Worm (Caenorhabditis elegans): Measurements from ENCODE around the gene T06A10.106.
"Not testable (repeated sequence)": the region's sequence is repeated elsewhere in the genome, so short reads cannot be mapped to it uniquely, and the experiment has no call there.

The T06A10.106 gene

DNA sequence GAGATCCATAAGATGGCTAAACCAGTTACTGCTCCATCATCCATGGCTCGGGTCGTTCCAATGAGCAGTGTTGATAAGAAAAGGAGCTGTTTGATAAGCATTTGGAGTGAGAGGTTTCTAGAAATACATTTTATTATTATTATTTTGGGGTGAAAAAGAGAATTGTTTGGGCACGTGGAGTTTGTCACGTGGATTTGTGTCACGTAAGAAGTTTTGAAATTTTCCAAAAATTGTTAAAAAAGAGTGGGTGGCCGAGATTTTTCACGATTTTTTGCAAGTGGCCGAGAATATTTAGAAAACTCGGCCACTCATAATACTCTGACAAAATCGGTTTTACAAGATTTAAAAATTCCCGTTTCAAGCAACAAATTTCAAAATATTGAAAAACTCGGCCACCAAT is at the start of gene T06A10.106:
Gene T06A10.106 (minus strand): TSS at position 101 of the 400 bp plus-strand sequence.
- TF ChIP-seq scrt-1 (GFP tag; IDR thresholded peaks at IDR 0.05) = no peak
- no peak for TF ChIP-seq tbx-37 (GFP tag; conservative IDR thresholded peaks at IDR 0.05)
- TF ChIP-seq aly-1 (tag; optimal IDR thresholded peaks at IDR 0.05) = no peak
- TF ChIP-seq hmg-4 (GFP tag; optimal IDR thresholded peaks at IDR 0.05) = no peak
- no peak for TF ChIP-seq hmbx-1 (tag; optimal IDR thresholded peaks at IDR 0.05)
- TF ChIP-seq pes-1 (GFP tag; IDR thresholded peaks at IDR 0.05) = no peak
- TF ChIP-seq ets-7 (tag; optimal IDR thresholded peaks at IDR 0.05) = no peak
- TF ChIP-seq B0310.2 (tag; optimal IDR thresholded peaks at IDR 0.05) = no peak
- TF ChIP-seq ceh-36 (tag; optimal IDR thresholded peaks at IDR 0.05) = no peak
- no peak for TF ChIP-seq ceh-13 (GFP tag; optimal IDR thresholded peaks at IDR 0.05)
- TF ChIP-seq sea-1 (GFP tag; conservative IDR thresholded peaks at IDR 0.05) = no peak
- no peak for TF ChIP-seq tra-4 (tag; optimal IDR thresholded peaks at IDR 0.05)
- TF ChIP-seq flt-1 (GFP tag; IDR thresholded peaks at IDR 0.05) = no peak
- no peak for TF ChIP-seq F13C5.2 (tag; optimal IDR thresholded peaks at IDR 0.05)

DNA sequence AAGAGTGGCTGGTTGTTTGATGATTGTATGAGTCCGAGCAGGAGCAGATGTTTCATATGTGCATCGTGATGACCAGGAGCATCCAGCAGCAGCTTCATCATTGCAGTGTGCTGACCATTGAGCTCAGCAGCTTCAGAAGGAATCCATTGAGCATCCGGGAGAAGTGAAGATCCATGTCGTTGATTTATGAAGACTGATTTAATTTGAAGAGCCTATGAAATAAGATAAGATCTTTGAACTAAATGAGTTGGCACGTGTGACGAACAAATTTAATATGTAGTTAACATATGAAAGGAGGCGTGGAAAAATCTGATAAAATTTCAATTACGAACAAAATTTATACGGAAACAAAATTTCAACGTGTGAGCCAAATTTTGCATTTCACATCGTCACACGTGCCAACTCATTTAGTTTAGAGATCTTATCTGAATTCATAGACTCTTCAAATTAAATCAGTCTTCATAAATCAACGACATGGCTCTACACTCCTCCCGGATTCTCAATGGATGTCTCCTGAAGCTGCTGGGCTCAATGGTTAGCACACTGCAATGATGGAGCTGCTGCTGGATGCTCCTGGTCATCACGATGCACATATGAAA is 49.1 kb upstream of the T06A10.106 start, which contains the start of the genes Y116A8C.469 and Y116A8C.468:
Gene Y116A8C.469 (minus strand): TSS at position 101 of the 599 bp plus-strand sequence.
Gene Y116A8C.468 (plus strand): TSS at position 549 of the 599 bp plus-strand sequence.
- no peak for TF ChIP-seq ets-7 (tag; optimal IDR thresholded peaks at IDR 0.05)
- TF ChIP-seq tra-4 (tag; optimal IDR thresholded peaks at IDR 0.05) = no peak
- TF ChIP-seq B0310.2 (tag; optimal IDR thresholded peaks at IDR 0.05) = no peak
- TF ChIP-seq hmg-4 (GFP tag; optimal IDR thresholded peaks at IDR 0.05) = no peak
- TF ChIP-seq aly-1 (tag; optimal IDR thresholded peaks at IDR 0.05) = no peak
- TF ChIP-seq ceh-13 (GFP tag; optimal IDR thresholded peaks at IDR 0.05) = no peak
- TF ChIP-seq sea-1 (GFP tag; conservative IDR thresholded peaks at IDR 0.05) = no peak
- no peak for TF ChIP-seq scrt-1 (GFP tag; IDR thresholded peaks at IDR 0.05)
- TF ChIP-seq tbx-11 (GFP tag; IDR thresholded peaks at IDR 0.05) = no peak
- no peak for TF ChIP-seq flt-1 (GFP tag; IDR thresholded peaks at IDR 0.05)
- TF ChIP-seq tbx-37 (GFP tag; conservative IDR thresholded peaks at IDR 0.05) = no peak
- TF ChIP-seq F13C5.2 (tag; optimal IDR thresholded peaks at IDR 0.05) = no peak
- no peak for TF ChIP-seq pes-1 (GFP tag; IDR thresholded peaks at IDR 0.05)
- TF ChIP-seq hmbx-1 (tag; optimal IDR thresholded peaks at IDR 0.05) = no peak
- TF ChIP-seq ceh-36 (tag; optimal IDR thresholded peaks at IDR 0.05) = no peak
- no peak for TF ChIP-seq ama-1 (optimal IDR thresholded peaks at IDR 0.05)
- TF ChIP-seq hnd-1 (tag; optimal IDR thresholded peaks at IDR 0.05) = no peak

DNA sequence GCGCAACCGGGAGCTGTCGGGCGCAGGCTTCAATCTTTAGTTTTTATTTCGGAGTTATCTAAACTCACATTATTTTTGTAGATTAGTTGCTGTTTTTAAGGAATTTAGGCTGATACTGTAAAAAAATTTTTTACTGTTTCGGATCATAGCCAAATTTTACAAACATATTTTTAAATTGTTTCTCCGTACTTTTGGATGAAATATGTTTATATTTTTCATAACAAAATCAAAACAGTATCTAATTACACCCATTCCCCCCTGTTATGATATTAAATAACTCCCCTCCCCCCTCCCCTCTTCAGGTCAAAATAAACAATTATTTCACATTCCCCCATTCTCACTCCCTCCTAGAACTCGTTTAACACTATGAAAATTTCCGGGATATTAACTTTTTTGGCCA is 47.0 kb upstream of the T06A10.106 start, which contains the start of gene Y116A8C.3:
Gene Y116A8C.3 (plus strand): TSS at position 301 of the 400 bp plus-strand sequence.
- TF ChIP-seq aly-1 (tag; optimal IDR thresholded peaks at IDR 0.05) (no peak), tbx-37 (GFP tag; conservative IDR thresholded peaks at IDR 0.05) (no peak), ama-1 (optimal IDR thresholded peaks at IDR 0.05) (no peak), scrt-1 (GFP tag; IDR thresholded peaks at IDR 0.05) (no peak), sea-1 (GFP tag; conservative IDR thresholded peaks at IDR 0.05) (no peak), hmbx-1 (tag; optimal IDR thresholded peaks at IDR 0.05) (no peak), hnd-1 (tag; optimal IDR thresholded peaks at IDR 0.05) (no peak), F13C5.2 (tag; optimal IDR thresholded peaks at IDR 0.05) (no peak), hmg-4 (GFP tag; optimal IDR thresholded peaks at IDR 0.05) (no peak), ceh-36 (tag; optimal IDR thresholded peaks at IDR 0.05) (no peak), tbx-11 (GFP tag; IDR thresholded peaks at IDR 0.05) (no peak), ets-7 (tag; optimal IDR thresholded peaks at IDR 0.05) (no peak), ceh-13 (GFP tag; optimal IDR thresholded peaks at IDR 0.05) (no peak), B0310.2 (tag; optimal IDR thresholded peaks at IDR 0.05) (no peak), flt-1 (GFP tag; IDR thresholded peaks at IDR 0.05) (no peak), pes-1 (GFP tag; IDR thresholded peaks at IDR 0.05) (no peak), tra-4 (tag; optimal IDR thresholded peaks at IDR 0.05) (no peak)

DNA sequence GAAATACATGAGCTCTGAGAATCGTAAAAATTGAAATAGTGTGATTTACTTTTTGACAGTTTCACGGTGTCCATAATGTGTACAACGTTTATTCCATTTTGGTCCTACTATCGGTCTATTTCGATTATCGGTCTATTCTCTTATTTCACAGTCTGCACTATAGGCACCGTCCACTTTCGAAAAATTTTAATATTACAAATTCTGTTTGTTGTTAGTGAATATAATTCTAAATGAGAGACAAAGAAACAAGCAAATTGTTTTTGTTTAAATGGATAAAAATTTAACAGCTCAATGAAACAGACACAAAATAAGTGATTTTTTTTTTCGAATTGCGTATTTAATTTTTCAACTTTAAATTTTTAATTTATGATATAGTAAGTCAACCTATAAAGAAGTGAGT is 29.4 kb upstream of the T06A10.106 start:
- no peak for TF ChIP-seq F13C5.2 (tag; optimal IDR thresholded peaks at IDR 0.05)
- no peak for TF ChIP-seq tbx-37 (GFP tag; conservative IDR thresholded peaks at IDR 0.05)
- TF ChIP-seq tra-4 (tag; optimal IDR thresholded peaks at IDR 0.05) = no peak
- TF ChIP-seq ama-1 (optimal IDR thresholded peaks at IDR 0.05) = no peak
- no peak for TF ChIP-seq flt-1 (GFP tag; IDR thresholded peaks at IDR 0.05)

DNA sequence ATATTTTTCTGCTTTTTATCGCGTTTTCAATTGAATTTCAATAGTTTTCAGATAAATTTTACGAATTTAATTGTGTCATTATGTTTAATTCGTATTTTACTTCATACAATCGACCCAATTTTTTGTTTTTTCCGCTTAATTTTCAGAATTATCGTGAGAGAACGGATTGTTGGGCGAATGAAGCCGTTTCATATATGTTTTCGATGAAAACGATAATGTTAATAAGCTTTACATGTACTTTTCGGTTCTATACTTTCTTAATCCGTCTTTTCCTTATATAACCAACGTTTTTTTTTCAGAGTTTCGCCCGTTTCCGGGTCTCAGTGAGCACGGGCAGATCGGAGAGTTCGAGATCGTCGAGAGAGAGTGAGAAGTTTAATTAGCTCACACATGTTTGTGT is 26.5 kb upstream of the T06A10.106 start, which contains the start of gene T06A10.2:
Gene T06A10.2 (plus strand): TSS at position 301 of the 400 bp plus-strand sequence.
- not testable (repeated sequence) for TF ChIP-seq hnd-1 (tag; optimal IDR thresholded peaks at IDR 0.05); hmg-4 (GFP tag; optimal IDR thresholded peaks at IDR 0.05); aly-1 (tag; optimal IDR thresholded peaks at IDR 0.05)

DNA sequence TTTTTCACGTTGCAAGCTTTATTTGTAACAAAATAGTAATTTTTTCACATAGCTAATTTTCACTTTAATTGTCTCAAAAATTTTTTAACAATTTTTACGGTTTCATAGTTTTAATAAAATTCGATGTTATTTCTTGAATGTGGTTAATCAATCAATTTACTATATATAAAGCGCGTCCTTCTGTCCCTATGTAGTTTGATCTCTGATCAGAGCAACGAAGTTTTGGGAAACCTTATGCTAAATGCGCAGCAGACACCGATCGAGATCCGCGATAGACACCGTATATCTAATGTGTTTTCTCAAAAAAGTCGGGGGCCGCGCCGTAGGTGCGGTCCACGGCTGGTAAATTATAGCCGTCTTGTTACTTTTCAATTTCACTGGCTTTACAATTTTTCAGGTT is 19.8 kb upstream of the T06A10.106 start:
- TF ChIP-seq ets-7 (tag; optimal IDR thresholded peaks at IDR 0.05) = no peak
- TF ChIP-seq flt-1 (GFP tag; IDR thresholded peaks at IDR 0.05) = no peak
- TF ChIP-seq sea-1 (GFP tag; conservative IDR thresholded peaks at IDR 0.05) = no peak
- no peak for TF ChIP-seq aly-1 (tag; optimal IDR thresholded peaks at IDR 0.05)
- TF ChIP-seq ceh-13 (GFP tag; optimal IDR thresholded peaks at IDR 0.05) = no peak
- TF ChIP-seq scrt-1 (GFP tag; IDR thresholded peaks at IDR 0.05) = no peak
- TF ChIP-seq hmg-4 (GFP tag; optimal IDR thresholded peaks at IDR 0.05) = no peak
- no peak for TF ChIP-seq tbx-37 (GFP tag; conservative IDR thresholded peaks at IDR 0.05)
- TF ChIP-seq ama-1 (optimal IDR thresholded peaks at IDR 0.05) = no peak
- no peak for TF ChIP-seq hnd-1 (tag; optimal IDR thresholded peaks at IDR 0.05)
- no peak for TF ChIP-seq tra-4 (tag; optimal IDR thresholded peaks at IDR 0.05)

DNA sequence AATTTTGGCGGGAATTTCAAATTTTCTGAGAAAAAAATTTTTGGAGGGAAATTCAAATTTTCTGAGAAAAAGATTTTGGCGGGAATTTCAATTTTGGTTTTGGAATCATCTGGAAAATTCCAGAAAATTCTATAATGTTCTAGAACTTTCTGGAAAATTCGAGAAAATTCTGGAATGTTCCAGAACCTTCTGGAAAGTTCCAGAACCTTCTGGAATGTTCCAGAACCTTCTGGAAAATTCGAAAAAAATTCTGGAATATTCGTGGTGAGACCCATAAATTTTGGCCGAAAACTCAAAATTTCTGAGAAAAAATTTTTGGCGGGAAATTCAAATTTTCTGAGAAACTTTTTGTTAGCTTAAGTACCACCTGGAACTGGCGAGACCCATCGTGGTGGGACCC is 13.6 kb upstream of the T06A10.106 start:
- peak; percentile 47; the same call in 1 of the 2 replicates for TF ChIP-seq flt-1 (GFP tag; IDR thresholded peaks at IDR 0.05)
- peak; percentile 53; the same call in 1 of the 2 replicates for TF ChIP-seq pes-1 (GFP tag; IDR thresholded peaks at IDR 0.05)

DNA sequence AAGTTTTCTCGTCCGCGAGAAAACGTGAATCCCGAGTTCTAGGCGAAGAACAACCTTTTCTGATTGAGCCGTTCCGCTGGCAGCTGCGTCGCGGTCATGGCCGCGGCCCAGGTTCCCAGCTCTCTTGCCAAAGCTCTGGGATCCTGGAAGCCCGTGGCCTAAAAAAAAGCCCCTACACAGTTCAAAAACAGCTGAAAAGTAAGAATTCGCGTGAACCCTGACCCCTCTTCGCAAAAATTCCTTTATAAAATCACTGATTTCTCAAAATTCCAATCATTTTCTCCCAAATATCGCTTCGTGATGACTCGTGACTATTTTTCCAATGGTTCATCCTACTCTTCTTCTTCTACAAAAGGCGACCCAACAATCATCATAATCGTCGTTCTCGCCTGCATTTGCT is 1.6 kb downstream of the T06A10.106 start, which contains the start of gene T06A10.107:
Gene T06A10.107 (plus strand): TSS at position 301 of the 400 bp plus-strand sequence.
- no peak for TF ChIP-seq F13C5.2 (tag; optimal IDR thresholded peaks at IDR 0.05)
- TF ChIP-seq tbx-37 (GFP tag; conservative IDR thresholded peaks at IDR 0.05) = no peak
- no peak for TF ChIP-seq scrt-1 (GFP tag; IDR thresholded peaks at IDR 0.05)
- no peak for TF ChIP-seq ets-7 (tag; optimal IDR thresholded peaks at IDR 0.05)
- TF ChIP-seq hmbx-1 (tag; optimal IDR thresholded peaks at IDR 0.05) = no peak
- no peak for TF ChIP-seq ceh-13 (GFP tag; optimal IDR thresholded peaks at IDR 0.05)
- TF ChIP-seq hmg-4 (GFP tag; optimal IDR thresholded peaks at IDR 0.05) = no peak
- TF ChIP-seq aly-1 (tag; optimal IDR thresholded peaks at IDR 0.05) = no peak
- no peak for TF ChIP-seq tbx-11 (GFP tag; IDR thresholded peaks at IDR 0.05)
- no peak for TF ChIP-seq ama-1 (optimal IDR thresholded peaks at IDR 0.05)
- TF ChIP-seq pes-1 (GFP tag; IDR thresholded peaks at IDR 0.05) = no peak
- TF ChIP-seq B0310.2 (tag; optimal IDR thresholded peaks at IDR 0.05) = no peak
- no peak for TF ChIP-seq sea-1 (GFP tag; conservative IDR thresholded peaks at IDR 0.05)
- no peak for TF ChIP-seq flt-1 (GFP tag; IDR thresholded peaks at IDR 0.05)
- TF ChIP-seq tra-4 (tag; optimal IDR thresholded peaks at IDR 0.05) = no peak
- TF ChIP-seq ceh-36 (tag; optimal IDR thresholded peaks at IDR 0.05) = no peak
